Worm (Caenorhabditis elegans): Measurements from ENCODE around the gene srw-144.

Gene srw-144

ce11 chrV:2929753-2930152 is 31.0 kb downstream of the srw-144 start, which contains the start of gene C31B8.16:
TSS of gene C31B8.16 (plus strand) at chrV:2930053.
- TF ChIP-seq tbx-2 (tag; optimal IDR thresholded peaks at IDR 0.05): no peak
- no peak for TF ChIP-seq C08G9.2 (tag; optimal IDR thresholded peaks at IDR 0.05)
- no peak for TF ChIP-seq ceh-45 (GFP tag; IDR thresholded peaks at IDR 0.05)
- TF ChIP-seq ceh-48 (tag; optimal IDR thresholded peaks at IDR 0.05): no peak
- TF ChIP-seq F13H6.1 (tag; optimal IDR thresholded peaks at IDR 0.05): no peak
- TF ChIP-seq fax-1 (tag; optimal IDR thresholded peaks at IDR 0.05): no peak
- no peak for TF ChIP-seq K09A11.1 (tag; optimal IDR thresholded peaks at IDR 0.05; ENCODE audit: insufficient read depth)
- no peak for TF ChIP-seq ceh-24 (tag; optimal IDR thresholded peaks at IDR 0.05)
- TF ChIP-seq hlh-30 (tag; optimal IDR thresholded peaks at IDR 0.05; ENCODE audit: insufficient read depth): no peak
- no peak for TF ChIP-seq unc-55 (GFP tag; optimal IDR thresholded peaks at IDR 0.05)
- no peak for TF ChIP-seq pha-2 (tag; optimal IDR thresholded peaks at IDR 0.05)
- no peak for TF ChIP-seq ceh-30 (tag; optimal IDR thresholded peaks at IDR 0.05)
- TF ChIP-seq ceh-18 (tag; optimal IDR thresholded peaks at IDR 0.05): no peak
- TF ChIP-seq lim-6 (tag; optimal IDR thresholded peaks at IDR 0.05): no peak
- TF ChIP-seq nhr-11 (tag; optimal IDR thresholded peaks at IDR 0.05): no peak

ce11 chrV:2927553-2927952 is 33.2 kb downstream of the srw-144 start, which contains the start of gene C31B8.12:
TSS of gene C31B8.12 (minus strand) at chrV:2927653.
- TF ChIP-seq eyg-1 (tag; optimal IDR thresholded peaks at IDR 0.05) (no peak), K09A11.1 (tag; optimal IDR thresholded peaks at IDR 0.05; ENCODE audit: insufficient read depth) (no peak), ceh-45 (GFP tag; IDR thresholded peaks at IDR 0.05) (no peak), hlh-30 (tag; optimal IDR thresholded peaks at IDR 0.05; ENCODE audit: insufficient read depth) (no peak), pag-3 (tag; optimal IDR thresholded peaks at IDR 0.05; ENCODE audit: borderline replicate concordance) (no peak), pat-9 (tag; optimal IDR thresholded peaks at IDR 0.05) (no peak), elt-2 (tag; optimal IDR thresholded peaks at IDR 0.05) (no peak), zip-5 (tag; optimal IDR thresholded peaks at IDR 0.05) (no peak), ref-2 (tag; optimal IDR thresholded peaks at IDR 0.05) (no peak), ahr-1 (tag; optimal IDR thresholded peaks at IDR 0.05) (no peak), pax-1 (tag; optimal IDR thresholded peaks at IDR 0.05) (no peak), sox-4 (tag; optimal IDR thresholded peaks at IDR 0.05) (no peak), ceh-6 (GFP tag; optimal IDR thresholded peaks at IDR 0.05) (no peak), ceh-19 (GFP tag; optimal IDR thresholded peaks at IDR 0.05) (no peak), ama-1 (optimal IDR thresholded peaks at IDR 0.05) (no peak), hlh-6 (tag; optimal IDR thresholded peaks at IDR 0.05) (no peak), tbx-2 (tag; optimal IDR thresholded peaks at IDR 0.05) (no peak), hlh-8 (tag; optimal IDR thresholded peaks at IDR 0.05) (no peak), K02D7.2 (tag; optimal IDR thresholded peaks at IDR 0.05) (no peak), ceh-22 (tag; optimal IDR thresholded peaks at IDR 0.05) (no peak)

ce11 chrV:2922594-2922993 is 38.2 kb downstream of the srw-144 start, which contains the start of gene srh-38:
TSS of gene srh-38 (minus strand) at chrV:2922694.
- TF ChIP-seq ceh-45 (GFP tag; IDR thresholded peaks at IDR 0.05): no peak
- TF ChIP-seq fax-1 (tag; optimal IDR thresholded peaks at IDR 0.05): no peak
- TF ChIP-seq ceh-6 (GFP tag; optimal IDR thresholded peaks at IDR 0.05): no peak
- no peak for TF ChIP-seq lin-11 (tag; optimal IDR thresholded peaks at IDR 0.05)
- TF ChIP-seq pros-1 (tag; optimal IDR thresholded peaks at IDR 0.05): no peak
- TF ChIP-seq ceh-9 (tag; optimal IDR thresholded peaks at IDR 0.05): no peak
- no peak for TF ChIP-seq npax-4 (tag; optimal IDR thresholded peaks at IDR 0.05)
- TF ChIP-seq ceh-34 (tag; optimal IDR thresholded peaks at IDR 0.05): no peak
- TF ChIP-seq hlh-30 (tag; optimal IDR thresholded peaks at IDR 0.05; ENCODE audit: insufficient read depth): no peak
- TF ChIP-seq unc-3 (GFP tag; conservative IDR thresholded peaks at IDR 0.05): no peak
- TF ChIP-seq unc-3 (tag; optimal IDR thresholded peaks at IDR 0.05): no peak
- TF ChIP-seq zip-5 (tag; optimal IDR thresholded peaks at IDR 0.05): no peak
- TF ChIP-seq ceh-19 (GFP tag; optimal IDR thresholded peaks at IDR 0.05): no peak
- no peak for TF ChIP-seq sdc-2 (tag; optimal IDR thresholded peaks at IDR 0.05)
- no peak for TF ChIP-seq hlh-15 (tag; optimal IDR thresholded peaks at IDR 0.05)
- no peak for TF ChIP-seq elt-4 (tag; optimal IDR thresholded peaks at IDR 0.05)
- TF ChIP-seq pax-1 (tag; optimal IDR thresholded peaks at IDR 0.05): no peak
- no peak for TF ChIP-seq ceh-14 (tag; optimal IDR thresholded peaks at IDR 0.05)
- no peak for TF ChIP-seq rnt-1 (tag; optimal IDR thresholded peaks at IDR 0.05)
- TF ChIP-seq gmeb-2 (tag; optimal IDR thresholded peaks at IDR 0.05): no peak

Measured in whole organism, late embryonic.